Fruit fly (Drosophila melanogaster) whole organism, adult: ENCODE data around the gene slif.
A peak's percentile ranks its signal among the peaks of the same experiment; 100 is the strongest.

ENCODE experiments used
- CG12768 ChIP-seq: fragments of 200-800 bp; sonication (Bioruptor generic); optimal IDR thresholded peaks from 2 replicates; lab custom pipeline; 2017; ENCODE audit warnings: missing biosample characterization, missing genetic modification characterization, mild to moderate bottlenecking, moderate library complexity, missing genetic modification reagents
- CG1620 ChIP-seq: fragments of 200-800 bp; sonication (Bioruptor generic); optimal IDR thresholded peaks from 2 replicates; lab custom pipeline; 2016; ENCODE audit warnings: missing biosample characterization, missing genetic modification characterization
- CG7101 ChIP-seq: fragments of 200-800 bp; sonication (Bioruptor generic); optimal IDR thresholded peaks from 2 replicates; lab custom pipeline; 2018; ENCODE audit warnings: missing biosample characterization, mild to moderate bottlenecking, missing genetic modification characterization, moderate library complexity
- Clk ChIP-seq: fragments of 200-800 bp; sonication (Bioruptor generic); optimal IDR thresholded peaks from 2 replicates; lab custom pipeline; 2017; ENCODE audit warnings: missing biosample characterization, missing genetic modification characterization
- Hr96 ChIP-seq: fragments of 200-800 bp; sonication (Bioruptor generic); optimal IDR thresholded peaks from 2 replicates; lab custom pipeline; 2016; ENCODE audit warnings: missing biosample characterization, missing genetic modification characterization
- bab1 ChIP-seq: fragments of 200-800 bp; sonication (Bioruptor generic); optimal IDR thresholded peaks from 3 replicates; lab custom pipeline; 2019; ENCODE audit warnings: missing biosample characterization, mild to moderate bottlenecking, missing genetic modification characterization, moderate library complexity
- cic ChIP-seq: fragments of 200-800 bp; sonication (Bioruptor generic); optimal IDR thresholded peaks from 2 replicates; lab custom pipeline; 2017; ENCODE audit warnings: missing biosample characterization, mild to moderate bottlenecking, missing genetic modification characterization, moderate library complexity
- tj ChIP-seq: fragments of 200-800 bp; sonication (Bioruptor generic); optimal IDR thresholded peaks from 3 replicates; lab custom pipeline; 2017; ENCODE audit warnings: missing biosample characterization, mild to moderate bottlenecking, missing genetic modification characterization, moderate library complexity

dm6 chr3L:22864254-22865060, 16.4 kb upstream of the slif start, which contains the start of gene CG33170:
- TF ChIP-seq tj, result peak; percentile 91
- peak; percentile 21 for TF ChIP-seq cic (GFP tag; lab: Kevin White, UChicago)
- no peak for TF ChIP-seq Hr96 (GFP tag; lab: Kevin White, UChicago)
- TF ChIP-seq CG7101 (tag; lab: Kevin White, UChicago), result peak; percentile 10
- no peak for TF ChIP-seq CG1620 (GFP tag; lab: Kevin White, UChicago)
- TF ChIP-seq Clk (GFP tag; lab: Kevin White, UChicago), result no peak
- no peak for TF ChIP-seq CG12768 (GFP tag; lab: Kevin White, UChicago)
- TF ChIP-seq bab1, result peak; percentile 70
